Worm (Caenorhabditis elegans) whole organism, L3 larva: ENCODE results near the gene C54D10.5.
A peak's percentile ranks its signal among the peaks of the same experiment; 100 is the strongest.

ENCODE experiments used
- R02D3.7 ChIP-seq: fragments of 150-350 bp; optimal IDR thresholded peaks from 2 replicates; lab custom pipeline; 2014; ENCODE audit warnings: missing biosample characterization, missing genetic modification characterization
- ceh-28 ChIP-seq: fragments of 150-350 bp; optimal IDR thresholded peaks from 2 replicates; lab custom pipeline; 2014; ENCODE audit warnings: missing biosample characterization, missing genetic modification reagents, missing genetic modification characterization
- egl-5 ChIP-seq: fragments of 150-350 bp; optimal IDR thresholded peaks from 2 replicates; lab custom pipeline; 2017; ENCODE audit warnings: missing biosample characterization, missing genetic modification reagents, missing genetic modification characterization, inconsistent platforms
- elt-1 ChIP-seq: fragments of 150-350 bp; optimal IDR thresholded peaks from 2 replicates; lab custom pipeline; 2014; ENCODE audit warnings: missing biosample characterization, missing genetic modification characterization
- fos-1 ChIP-seq: fragments of 150-350 bp; optimal IDR thresholded peaks from 2 replicates; lab custom pipeline; 2014; ENCODE audit warnings: missing biosample characterization, missing genetic modification characterization
- jun-1 ChIP-seq: fragments of 150-350 bp; optimal IDR thresholded peaks from 2 replicates; lab custom pipeline; 2014; ENCODE audit warnings: missing biosample characterization, missing genetic modification reagents, missing genetic modification characterization
- mdl-1 ChIP-seq: fragments of 150-350 bp; optimal IDR thresholded peaks from 2 replicates; lab custom pipeline; 2014; ENCODE audit warnings: missing biosample characterization, missing genetic modification characterization
- nhr-23 ChIP-seq: fragments of 150-350 bp; optimal IDR thresholded peaks from 2 replicates; lab custom pipeline; 2014; ENCODE audit warnings: missing biosample characterization, missing genetic modification reagents, missing genetic modification characterization
- snpc-4 ChIP-seq: fragments of 150-350 bp; optimal IDR thresholded peaks from 2 replicates; lab custom pipeline; 2014; ENCODE audit warnings: missing biosample characterization, missing genetic modification characterization
- unc-62 ChIP-seq: fragments of 150-350 bp; sonication (generic microtip); optimal IDR thresholded peaks from 4 replicates; lab custom pipeline; 2014; ENCODE audit warnings: missing biosample characterization, missing genetic modification reagents, missing genetic modification characterization

ce11 chrV:12465399-12465798 is 36.3 kb downstream of the C54D10.5 start:
- TF ChIP-seq nhr-23 (peak; percentile 82), unc-62 (GFP tag; lab: Kevin White, UChicago) (no peak), egl-5 (tag; lab: Kevin White, UChicago) (peak; percentile 83), elt-1 (tag; lab: Kevin White, UChicago) (peak; percentile 34), fos-1 (tag; lab: Kevin White, UChicago) (no peak), R02D3.7 (tag; lab: Kevin White, UChicago) (peak; percentile 24), snpc-4 (tag; lab: Kevin White, UChicago) (peak; percentile 75), ceh-28 (tag; lab: Kevin White, UChicago) (peak; percentile 72), jun-1 (tag; lab: Kevin White, UChicago) (peak; percentile 48), mdl-1 (no peak)
